Worm (Caenorhabditis elegans) whole organism, L4/young adult: ENCODE measurements around the gene mrpl-2.

Experiments
- W03F9.2 ChIP-seq: fragments of 150-350 bp; optimal IDR thresholded peaks from 2 replicates; lab custom pipeline; 2014; ENCODE audit warnings: missing biosample characterization, missing genetic modification characterization
- dao-5 ChIP-seq: sonication (generic microtip); optimal IDR thresholded peaks from 2 replicates; lab custom pipeline; 2016; ENCODE audit warnings: missing genotype, missing genetic modification characterization, moderate library complexity, missing compliant biosample characterization
- him-1 ChIP-seq: sonication (generic microtip); optimal IDR thresholded peaks from 2 replicates; lab custom pipeline; 2016; ENCODE audit warnings: missing genotype, missing genetic modification reagents, missing genetic modification characterization, missing compliant biosample characterization

- TF ChIP-seq dao-5 = no peak
- TF ChIP-seq him-1 (tag; lab: Kevin White, UChicago) = no peak
- no peak for TF ChIP-seq W03F9.2 (tag; lab: Kevin White, UChicago)
Observed at ce11 chrIV:801162-801561, 28.1 kb downstream of the mrpl-2 start.
